Fruit fly (Drosophila melanogaster) whole organism, adult: Measurements from ENCODE around the gene mIF2.

Experiments
- CG11617 ChIP-seq: fragments of 200-800 bp; sonication (Bioruptor generic); optimal IDR thresholded peaks from 2 replicates; lab custom pipeline; 2017; ENCODE audit warnings: mild to moderate bottlenecking, missing biosample characterization, missing genetic modification reagents, missing genetic modification characterization
- CG12768 ChIP-seq: fragments of 200-800 bp; sonication (Bioruptor generic); optimal IDR thresholded peaks from 2 replicates; lab custom pipeline; 2017; ENCODE audit warnings: missing biosample characterization, missing genetic modification characterization, mild to moderate bottlenecking, moderate library complexity, missing genetic modification reagents
- CG14711 ChIP-seq: fragments of 200-800 bp; sonication (Bioruptor generic); optimal IDR thresholded peaks from 2 replicates; lab custom pipeline; 2018; ENCODE audit warnings: missing biosample characterization, mild to moderate bottlenecking, missing genetic modification characterization, moderate library complexity
- CG1620 ChIP-seq: fragments of 200-800 bp; sonication (Bioruptor generic); optimal IDR thresholded peaks from 2 replicates; lab custom pipeline; 2016; ENCODE audit warnings: missing biosample characterization, missing genetic modification characterization
- CG33017 ChIP-seq: fragments of 200-800 bp; sonication (Bioruptor generic); optimal IDR thresholded peaks from 2 replicates; lab custom pipeline; 2018; ENCODE audit warnings: missing biosample characterization, mild to moderate bottlenecking, missing genetic modification characterization, moderate library complexity
- CG5204 ChIP-seq: fragments of 200-800 bp; sonication (Bioruptor generic); optimal IDR thresholded peaks from 2 replicates; lab custom pipeline; 2016; ENCODE audit warnings: missing biosample characterization, missing genetic modification characterization
- CG7045 ChIP-seq: fragments of 200-800 bp; sonication (Bioruptor generic); optimal IDR thresholded peaks from 2 replicates; lab custom pipeline; 2017; ENCODE audit warnings: missing biosample characterization, mild to moderate bottlenecking, missing genetic modification characterization
- CG7101 ChIP-seq: fragments of 200-800 bp; sonication (Bioruptor generic); optimal IDR thresholded peaks from 2 replicates; lab custom pipeline; 2018; ENCODE audit warnings: missing biosample characterization, mild to moderate bottlenecking, missing genetic modification characterization, moderate library complexity
- Clk ChIP-seq: fragments of 200-800 bp; sonication (Bioruptor generic); optimal IDR thresholded peaks from 2 replicates; lab custom pipeline; 2017; ENCODE audit warnings: missing biosample characterization, missing genetic modification characterization
- Crg-1 ChIP-seq: fragments of 200-800 bp; sonication (Bioruptor generic); optimal IDR thresholded peaks from 2 replicates; lab custom pipeline; 2016; ENCODE audit warnings: missing biosample characterization, missing genetic modification characterization
- Hr96 ChIP-seq: fragments of 200-800 bp; sonication (Bioruptor generic); optimal IDR thresholded peaks from 2 replicates; lab custom pipeline; 2016; ENCODE audit warnings: missing biosample characterization, missing genetic modification characterization
- Mnt ChIP-seq: fragments of 200-800 bp; sonication (Bioruptor generic); optimal IDR thresholded peaks from 2 replicates; lab custom pipeline; 2016; ENCODE audit warnings: missing biosample characterization, mild to moderate bottlenecking, missing genetic modification characterization
- bab1 ChIP-seq: fragments of 200-800 bp; sonication (Bioruptor generic); optimal IDR thresholded peaks from 3 replicates; lab custom pipeline; 2019; ENCODE audit warnings: missing biosample characterization, mild to moderate bottlenecking, missing genetic modification characterization, moderate library complexity
- cic ChIP-seq: fragments of 200-800 bp; sonication (Bioruptor generic); optimal IDR thresholded peaks from 2 replicates; lab custom pipeline; 2017; ENCODE audit warnings: missing biosample characterization, mild to moderate bottlenecking, missing genetic modification characterization, moderate library complexity
- cnc ChIP-seq, 2 experiments: fragments of >200 bp; optimal IDR thresholded peaks; 2 replicates each; lab custom pipeline; 2017
- kay ChIP-seq: fragments of 200-800 bp; sonication (Bioruptor generic); peaks from one replicate; lab custom pipeline; 2016; ENCODE audit warnings: missing biosample characterization, missing genetic modification characterization, borderline replicate concordance
- ovo ChIP-seq: fragments of 200-800 bp; sonication (Bioruptor generic); optimal IDR thresholded peaks from 2 replicates; lab custom pipeline; 2016; ENCODE audit warnings: missing biosample characterization, missing genetic modification characterization
- pad ChIP-seq: fragments of 200-800 bp; sonication (Bioruptor generic); optimal IDR thresholded peaks from 3 replicates; lab custom pipeline; 2017; ENCODE audit warnings: missing biosample characterization, missing genetic modification characterization, mild to moderate bottlenecking, moderate library complexity, missing genetic modification reagents
- tj ChIP-seq: fragments of 200-800 bp; sonication (Bioruptor generic); optimal IDR thresholded peaks from 3 replicates; lab custom pipeline; 2017; ENCODE audit warnings: missing biosample characterization, mild to moderate bottlenecking, missing genetic modification characterization, moderate library complexity
- toe ChIP-seq: fragments of 200-800 bp; sonication (Bioruptor generic); optimal IDR thresholded peaks from 2 replicates; lab custom pipeline; 2016; ENCODE audit warnings: missing biosample characterization, missing genetic modification characterization

mIF2 gene

DNA sequence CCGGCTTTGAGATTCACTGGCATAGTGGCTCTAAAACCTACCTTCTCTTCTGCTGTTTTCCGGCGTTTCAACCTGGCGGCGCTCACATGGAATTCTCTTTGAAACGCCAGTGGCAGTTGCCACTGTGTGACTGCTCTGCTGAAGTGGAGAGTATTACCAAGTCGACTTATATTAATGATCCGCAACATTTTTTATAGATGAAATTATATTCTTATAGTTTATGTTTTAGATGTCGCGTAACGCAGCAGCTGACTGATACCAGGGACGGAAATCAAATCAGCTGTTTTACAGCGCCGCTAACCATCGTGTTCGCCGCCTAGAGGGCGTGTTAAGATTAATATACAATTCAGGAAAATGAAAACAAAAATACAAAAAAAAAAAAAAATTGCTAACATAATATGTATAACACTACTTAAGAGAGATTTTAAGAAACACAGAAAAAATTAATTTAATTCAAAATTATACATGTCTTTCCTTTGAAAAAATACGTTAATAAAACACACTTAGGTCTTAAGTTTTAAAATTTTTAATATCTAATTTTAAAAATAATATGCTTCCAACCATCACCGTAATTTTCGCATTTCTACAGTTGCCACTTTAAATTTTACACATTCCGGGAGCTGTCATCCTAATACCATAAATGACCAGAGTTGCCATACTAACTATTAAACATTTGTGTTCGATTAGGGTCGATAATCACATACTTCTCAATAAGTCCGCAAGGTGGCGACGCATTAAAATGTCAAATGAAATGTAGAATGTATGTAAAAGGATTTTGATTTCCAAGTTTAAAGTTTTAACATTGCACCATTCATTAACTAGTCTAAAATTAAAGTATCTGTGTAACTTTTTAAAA is at the start of gene mIF2:
TSS of gene mIF2 (minus strand) at position 280 of the 856 bp plus-strand sequence.
- TF ChIP-seq bab1 (GFP tag; lab: Kevin White, UChicago) = peak; percentile 8
- TF ChIP-seq cnc (optimal IDR thresholded peaks at IDR 0.05; lab: Kevin White, UChicago) = no peak
- TF ChIP-seq CG14711 (tag; lab: Kevin White, UChicago) = peak; percentile 30
- peak; percentile 74 for TF ChIP-seq kay (GFP tag; lab: Kevin White, UChicago)

dm6 chr3R:28590462-28590861 is 45.8 kb upstream of the mIF2 start:
- TF ChIP-seq toe = no peak
- no peak for TF ChIP-seq kay (GFP tag; lab: Kevin White, UChicago)
- peak; percentile 13 for TF ChIP-seq CG11617
- no peak for TF ChIP-seq cnc (optimal IDR thresholded peaks at IDR 0.05; lab: Kevin White, UChicago)
- no peak for TF ChIP-seq Mnt
- TF ChIP-seq cic (GFP tag; lab: Kevin White, UChicago) = peak; percentile 45
- no peak for TF ChIP-seq ovo
- TF ChIP-seq Hr96 (GFP tag; lab: Kevin White, UChicago) = no peak
- no peak for TF ChIP-seq CG5204 (GFP tag; lab: Kevin White, UChicago)
- peak; percentile 20 for TF ChIP-seq CG7045 (GFP tag; lab: Kevin White, UChicago)
- peak; percentile 12 for TF ChIP-seq CG7101 (tag; lab: Kevin White, UChicago)
- TF ChIP-seq CG33017 (tag; lab: Kevin White, UChicago) = no peak
- TF ChIP-seq CG12768 (GFP tag; lab: Kevin White, UChicago) = peak; percentile 33

DNA sequence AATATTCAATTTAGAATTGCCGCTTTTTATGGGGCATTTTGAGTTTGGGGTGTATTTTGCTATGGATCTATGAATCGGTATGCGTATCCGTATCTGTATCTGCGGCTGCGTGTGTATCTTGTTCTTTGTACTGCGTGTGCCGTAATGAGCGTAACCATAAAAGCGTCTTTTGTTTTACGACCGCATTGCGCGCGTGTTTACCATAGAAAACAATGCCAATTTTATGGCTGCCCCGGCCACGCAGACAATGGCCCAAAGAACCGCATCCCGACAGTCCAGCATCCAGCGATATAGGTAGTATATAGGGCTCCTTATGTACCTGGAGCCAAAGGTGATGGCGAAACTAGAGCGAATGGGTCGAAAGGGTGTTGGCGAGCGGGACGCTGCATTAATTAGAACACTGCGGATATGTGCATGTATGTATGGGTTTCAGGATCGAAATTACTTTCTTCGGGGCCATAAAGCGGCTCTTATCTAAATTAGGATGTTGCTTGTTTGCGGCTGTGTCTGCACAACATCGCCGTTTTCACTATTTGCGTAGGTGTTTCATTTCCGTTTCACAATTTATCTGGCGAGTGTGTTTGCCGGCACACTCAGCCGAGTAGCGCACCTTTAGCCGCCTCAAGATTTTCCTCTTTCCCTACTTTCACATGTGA is 43.9 kb upstream of the mIF2 start:
- TF ChIP-seq Hr96 (GFP tag; lab: Kevin White, UChicago) = no peak
- no peak for TF ChIP-seq CG14711 (tag; lab: Kevin White, UChicago)
- no peak for TF ChIP-seq toe
- TF ChIP-seq cic (GFP tag; lab: Kevin White, UChicago) = no peak
- TF ChIP-seq CG11617 = no peak

DNA sequence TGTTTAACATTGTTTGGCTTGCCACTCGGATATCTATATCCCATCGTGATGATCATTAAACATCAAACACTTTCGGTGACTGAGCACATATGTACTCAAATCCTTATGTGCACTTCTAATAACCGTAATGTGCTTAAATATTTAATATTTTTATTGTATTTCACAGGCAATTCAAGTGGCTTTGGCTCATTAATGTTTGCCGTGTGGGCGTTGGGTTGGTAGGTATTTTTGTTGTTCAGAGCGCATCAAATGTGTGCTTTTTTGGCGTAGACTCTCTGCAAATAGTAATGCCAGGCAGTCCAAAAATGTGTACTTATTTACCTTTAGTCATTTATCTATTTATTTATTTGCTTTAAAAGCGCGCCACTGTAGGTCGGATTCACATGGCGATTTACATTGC is 42.3 kb upstream of the mIF2 start:
- peak; percentile 90 for TF ChIP-seq kay (GFP tag; lab: Kevin White, UChicago)
- TF ChIP-seq toe = no peak
- peak; percentile 12 for TF ChIP-seq pad (GFP tag; lab: Kevin White, UChicago)
- peak; percentile 23 for TF ChIP-seq CG12768 (GFP tag; lab: Kevin White, UChicago)
- TF ChIP-seq Crg-1 (GFP tag; lab: Kevin White, UChicago) = peak; percentile 65
- TF ChIP-seq CG5204 (GFP tag; lab: Kevin White, UChicago) = no peak
- TF ChIP-seq CG7101 (tag; lab: Kevin White, UChicago) = peak; percentile 12
- no peak for TF ChIP-seq tj (GFP tag; lab: Kevin White, UChicago)
- TF ChIP-seq bab1 (GFP tag; lab: Kevin White, UChicago) = no peak
- no peak for TF ChIP-seq Clk
- TF ChIP-seq CG7045 (GFP tag; lab: Kevin White, UChicago) = peak; percentile 53
- TF ChIP-seq ovo = peak; percentile 29
- TF ChIP-seq CG1620 (GFP tag; lab: Kevin White, UChicago) = peak; percentile 30
- TF ChIP-seq cnc (optimal IDR thresholded peaks at IDR 0.05; lab: Kevin White, UChicago) = no peak
- no peak for TF ChIP-seq CG33017 (tag; lab: Kevin White, UChicago)
- peak; percentile 9 for TF ChIP-seq Mnt
- peak; percentile 33 for TF ChIP-seq CG11617

DNA sequence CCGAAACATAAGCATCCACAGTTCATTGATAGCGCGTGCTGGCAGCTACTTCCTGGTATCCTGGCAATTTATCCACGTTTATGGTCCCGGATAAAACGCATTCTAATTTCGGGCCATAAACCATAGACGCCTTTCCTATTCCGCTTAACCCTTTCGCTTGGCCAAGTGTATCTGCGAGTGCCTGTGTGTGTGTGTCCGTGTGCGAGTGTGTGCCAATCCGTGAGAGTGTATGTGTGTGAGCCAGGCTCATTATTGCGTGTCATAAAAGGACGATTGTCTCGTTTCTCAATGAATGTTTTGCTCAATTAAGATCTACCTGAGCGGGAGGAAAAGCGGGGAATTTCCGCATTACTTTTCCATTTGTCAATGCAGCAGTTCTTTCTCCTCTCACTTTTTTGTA is 41.6 kb upstream of the mIF2 start:
- TF ChIP-seq Mnt (no peak), Crg-1 (GFP tag; lab: Kevin White, UChicago) (no peak), CG7101 (tag; lab: Kevin White, UChicago) (no peak), Clk (no peak), CG7045 (GFP tag; lab: Kevin White, UChicago) (no peak), CG1620 (GFP tag; lab: Kevin White, UChicago) (no peak), CG11617 (no peak), ovo (no peak), CG14711 (tag; lab: Kevin White, UChicago) (no peak), CG5204 (GFP tag; lab: Kevin White, UChicago) (no peak), bab1 (GFP tag; lab: Kevin White, UChicago) (no peak), tj (GFP tag; lab: Kevin White, UChicago) (no peak), cic (GFP tag; lab: Kevin White, UChicago) (no peak), Hr96 (GFP tag; lab: Kevin White, UChicago) (no peak), toe (no peak), CG12768 (GFP tag; lab: Kevin White, UChicago) (no peak)

DNA sequence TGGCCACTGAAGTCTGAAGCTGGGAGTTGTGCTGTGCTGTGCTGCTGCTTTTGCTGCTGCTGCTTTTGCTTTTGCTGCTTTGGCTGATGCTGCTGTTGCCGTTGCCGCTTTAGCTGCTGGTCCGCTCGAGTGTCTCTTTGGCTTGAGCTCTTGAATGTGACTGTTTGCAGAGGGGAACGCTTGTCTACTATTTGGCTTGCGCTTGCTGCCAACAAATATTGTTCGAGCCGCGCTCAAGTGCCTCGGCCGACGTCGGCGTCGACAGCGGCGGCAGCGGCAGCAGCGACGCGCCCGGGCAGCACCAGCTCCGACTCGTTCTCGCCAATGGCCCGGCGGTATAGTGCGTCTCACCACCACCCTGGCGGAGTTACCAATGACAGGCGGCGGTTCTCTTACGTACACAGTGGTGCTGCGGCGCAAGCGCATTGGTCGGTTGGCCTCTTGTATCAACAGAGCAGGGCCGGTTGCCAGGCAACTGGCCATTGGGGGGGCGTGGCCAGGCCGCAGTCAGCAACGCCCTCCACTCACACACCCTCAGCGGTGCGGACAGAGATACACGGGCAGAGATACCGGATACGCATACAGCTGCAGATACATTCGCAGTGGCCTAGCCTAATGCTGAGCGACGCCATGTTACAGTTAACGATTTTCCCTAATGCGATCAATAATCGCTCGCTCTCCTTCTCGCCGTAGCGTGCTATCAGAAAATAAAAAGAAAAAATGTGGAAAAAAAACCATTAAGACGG is 40.6 kb upstream of the mIF2 start, which contains the start of gene fkh:
TSS of gene fkh (minus strand) at position 189 of the 746 bp plus-strand sequence.
- TF ChIP-seq tj (GFP tag; lab: Kevin White, UChicago) (peak; percentile 79), toe (peak; percentile 87), CG14711 (tag; lab: Kevin White, UChicago) (peak; percentile 82), pad (GFP tag; lab: Kevin White, UChicago) (peak; percentile 92), CG33017 (tag; lab: Kevin White, UChicago) (peak; percentile 88), kay (GFP tag; lab: Kevin White, UChicago) (peak; percentile 92), CG1620 (GFP tag; lab: Kevin White, UChicago) (peak; percentile 96), cnc (optimal IDR thresholded peaks at IDR 0.05; lab: Kevin White, UChicago) (no peak), cic (GFP tag; lab: Kevin White, UChicago) (peak; percentile 98), Crg-1 (GFP tag; lab: Kevin White, UChicago) (peak; percentile 100), CG12768 (GFP tag; lab: Kevin White, UChicago) (peak; percentile 99), CG7045 (GFP tag; lab: Kevin White, UChicago) (peak; percentile 98), CG7101 (tag; lab: Kevin White, UChicago) (peak; percentile 91), CG5204 (GFP tag; lab: Kevin White, UChicago) (peak; percentile 92), CG11617 (peak; percentile 97), ovo (peak; percentile 99), Hr96 (GFP tag; lab: Kevin White, UChicago) (peak; percentile 96), bab1 (GFP tag; lab: Kevin White, UChicago) (no peak), Mnt (peak; percentile 97), Clk (peak; percentile 97)
